Fruit fly (Drosophila melanogaster) whole organism: ENCODE results near the gene CG13048.

ENCODE experiments used
- pan ChIP-seq: fragments of >200 bp; optimal IDR thresholded peaks from 2 replicates; lab custom pipeline; 2017
- usp ChIP-seq: fragments of >200 bp; optimal IDR thresholded peaks from 2 replicates; lab custom pipeline; 2017; ENCODE audit warnings: missing biosample characterization, missing genetic modification characterization, mixed read lengths

DNA sequence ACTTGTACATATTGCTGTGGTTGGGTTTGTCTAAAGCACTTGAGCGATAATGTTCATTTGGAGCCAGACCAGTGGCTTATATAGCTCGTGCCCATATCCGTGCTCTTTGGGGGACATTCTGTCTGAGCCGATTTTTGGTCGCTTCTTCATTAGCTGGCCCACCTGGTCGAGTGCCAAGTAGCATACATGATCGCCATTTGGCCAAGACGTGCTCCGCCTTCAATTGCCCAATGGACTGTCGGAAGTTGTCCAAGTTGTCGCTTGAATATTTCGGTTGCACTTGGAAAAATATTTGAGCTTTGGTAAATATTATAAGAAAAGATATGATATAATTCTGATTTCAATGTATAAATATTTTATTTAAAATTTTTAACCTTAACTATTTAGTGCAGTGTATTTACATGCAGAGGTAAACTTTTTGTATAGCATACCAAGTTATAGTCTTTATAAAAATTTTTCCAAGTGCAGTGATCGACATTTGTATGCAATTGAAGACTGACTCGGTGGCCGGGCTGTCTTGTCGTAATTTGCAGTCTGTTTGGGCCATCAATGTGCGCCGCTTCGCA, 1.7 kb upstream of the CG13048 start, which contains the start of gene CG13047:
- TF ChIP-seq pan (lab: Kevin White, UChicago) (no peak), usp (GFP tag; lab: Kevin White, UChicago) (no peak)
